Fruit fly (Drosophila melanogaster) whole organism, embryonic: Measurements from ENCODE around the gene Rsph3.

Experiments
- Ada2b ChIP-seq: fragments of 200-800 bp; sonication (Bioruptor generic); IDR thresholded peaks from 2 replicates; pipeline ENCODE4 v1.3.6; 2022; ENCODE audit warnings: missing biosample characterization, missing genetic modification characterization
- CG10431 ChIP-seq: fragments of 200-800 bp; sonication (Bioruptor generic); optimal IDR thresholded peaks from 3 replicates; lab custom pipeline; 2018; ENCODE audit warnings: missing biosample characterization, mild to moderate bottlenecking, missing genetic modification characterization
- CG11504 ChIP-seq: fragments of 200-800 bp; sonication (Bioruptor generic); optimal IDR thresholded peaks from 3 replicates; lab custom pipeline; 2019; ENCODE audit warnings: missing biosample characterization, mild to moderate bottlenecking, missing genetic modification characterization, moderate library complexity
- CG11695 ChIP-seq: fragments of 200-800 bp; sonication (Bioruptor generic); IDR thresholded peaks from 3 replicates; pipeline ENCODE4 v1.3.6; 2022; ENCODE audit warnings: missing biosample characterization, missing genetic modification characterization
- CG11696 ChIP-seq: fragments of 200-800 bp; sonication (Bioruptor generic); IDR thresholded peaks from 2 replicates; pipeline ENCODE4 v1.3.6; 2022; ENCODE audit warnings: missing biosample characterization, missing genetic modification characterization
- CG12391 ChIP-seq: fragments of 200-800 bp; sonication (Bioruptor generic); optimal IDR thresholded peaks from 3 replicates; lab custom pipeline; 2018; ENCODE audit warnings: missing biosample characterization, mild to moderate bottlenecking, missing genetic modification characterization, moderate library complexity
- CG1529 ChIP-seq: fragments of 200-800 bp; sonication (Bioruptor generic); optimal IDR thresholded peaks from 3 replicates; lab custom pipeline; 2018; ENCODE audit warnings: missing biosample characterization, missing genetic modification characterization
- CG16815 ChIP-seq: fragments of 200-800 bp; sonication (Bioruptor generic); optimal IDR thresholded peaks from 3 replicates; lab custom pipeline; 2017; ENCODE audit warnings: missing biosample characterization, mild to moderate bottlenecking, missing genetic modification characterization
- CG17186 ChIP-seq: fragments of 200-800 bp; sonication (Bioruptor generic); optimal IDR thresholded peaks from 3 replicates; lab custom pipeline; 2017; ENCODE audit warnings: missing biosample characterization, missing genetic modification reagents, missing genetic modification characterization
- CG17829 ChIP-seq: fragments of 200-800 bp; optimal IDR thresholded peaks from 2 replicates; lab custom pipeline; 2019; ENCODE audit warnings: missing biosample characterization, mild to moderate bottlenecking, missing genetic modification characterization, moderate library complexity
- CG1832 ChIP-seq: fragments of 200-800 bp; sonication (Bioruptor generic); optimal IDR thresholded peaks from 2 replicates; lab custom pipeline; 2017; ENCODE audit warnings: missing biosample characterization, mild to moderate bottlenecking, missing genetic modification characterization, inconsistent platforms
- CG30403 ChIP-seq: fragments of 200-800 bp; sonication (Bioruptor generic); optimal IDR thresholded peaks from 3 replicates; lab custom pipeline; 2016; ENCODE audit warnings: missing biosample characterization, missing genetic modification characterization
- CG33213 ChIP-seq: fragments of 200-800 bp; sonication (Bioruptor generic); optimal IDR thresholded peaks from 3 replicates; lab custom pipeline; 2016; ENCODE audit warnings: missing biosample characterization, missing genetic modification characterization
- CG5953 ChIP-seq: fragments of 200-800 bp; sonication (Bioruptor generic); IDR thresholded peaks from 2 replicates; pipeline ENCODE4 v1.3.6; 2022; ENCODE audit warnings: missing biosample characterization, missing genetic modification characterization
- CG6683 ChIP-seq: fragments of 200-800 bp; sonication (Bioruptor generic); optimal IDR thresholded peaks from 2 replicates; lab custom pipeline; 2017; ENCODE audit warnings: missing biosample characterization, mild to moderate bottlenecking, missing genetic modification characterization, missing genetic modification reagents
- CG9817 ChIP-seq: fragments of 200-800 bp; sonication (Bioruptor generic); optimal IDR thresholded peaks from 2 replicates; lab custom pipeline; 2018; ENCODE audit warnings: missing biosample characterization, mild to moderate bottlenecking, missing genetic modification characterization, moderate library complexity
- Doc2 ChIP-seq: fragments of 200-800 bp; sonication (Bioruptor generic); IDR thresholded peaks from 2 replicates; pipeline ENCODE4 v1.3.6; 2022; ENCODE audit warnings: missing biosample characterization, missing genetic modification characterization
- Doc3 ChIP-seq: fragments of 200-800 bp; sonication (Bioruptor generic); IDR thresholded peaks from 3 replicates; pipeline ENCODE4 v1.3.6; 2022; ENCODE audit warnings: missing biosample characterization, missing genetic modification characterization; ENCODE audit not compliant: partially characterized antibody
- HLH54F ChIP-seq: fragments of 200-800 bp; sonication (Bioruptor generic); optimal IDR thresholded peaks from 3 replicates; lab custom pipeline; 2016; ENCODE audit warnings: missing biosample characterization, missing genetic modification characterization
- HmgZ ChIP-seq: fragments of 200-800 bp; sonication (Bioruptor generic); optimal IDR thresholded peaks from 2 replicates; lab custom pipeline; 2018; ENCODE audit warnings: missing biosample characterization, mild to moderate bottlenecking, missing genetic modification characterization
- Hmr ChIP-seq: fragments of 200-800 bp; sonication (Bioruptor generic); optimal IDR thresholded peaks from 3 replicates; lab custom pipeline; 2017; ENCODE audit warnings: mild to moderate bottlenecking, missing biosample characterization, missing genetic modification reagents, missing genetic modification characterization
- Neu2 ChIP-seq: fragments of 200-800 bp; sonication (Bioruptor generic); optimal IDR thresholded peaks from 3 replicates; lab custom pipeline; 2016; ENCODE audit warnings: missing biosample characterization, missing genetic modification characterization, borderline replicate concordance
- Oaz ChIP-seq: fragments of 200-800 bp; sonication (Bioruptor generic); IDR thresholded peaks from 2 replicates; pipeline ENCODE4 v1.3.6; 2022; ENCODE audit warnings: missing biosample characterization, missing genetic modification characterization
- Rx ChIP-seq: fragments of 200-800 bp; sonication (Bioruptor generic); IDR thresholded peaks from 2 replicates; pipeline ENCODE4 v1.3.6; 2022; ENCODE audit warnings: missing biosample characterization, missing genetic modification characterization
- Sox100B ChIP-seq: fragments of 200-800 bp; sonication (Bioruptor generic); optimal IDR thresholded peaks from 3 replicates; lab custom pipeline; 2018; ENCODE audit warnings: missing biosample characterization, mild to moderate bottlenecking, missing genetic modification characterization
- Taf1 ChIP-seq: fragments of 200-800 bp; sonication (Bioruptor generic); IDR thresholded peaks from 2 replicates; pipeline ENCODE4 v1.3.6; 2022; ENCODE audit warnings: missing biosample characterization, missing genetic modification characterization
- Usf ChIP-seq: fragments of 200-800 bp; sonication (Bioruptor generic); optimal IDR thresholded peaks from 2 replicates; lab custom pipeline; 2017; ENCODE audit warnings: missing genotype, missing biosample characterization, missing genetic modification characterization
- YL-1 ChIP-seq: fragments of 200-800 bp; sonication (Bioruptor generic); optimal IDR thresholded peaks from 3 replicates; lab custom pipeline; 2017; ENCODE audit warnings: missing biosample characterization, mild to moderate bottlenecking, missing genetic modification characterization
- ab ChIP-seq: fragments of 200-800 bp; sonication (Bioruptor generic); optimal IDR thresholded peaks from 2 replicates; lab custom pipeline; 2016; ENCODE audit warnings: missing biosample characterization, missing genetic modification characterization
- amos ChIP-seq: fragments of 200-800 bp; sonication (Bioruptor generic); IDR thresholded peaks from 2 replicates; pipeline ENCODE4 v1.3.6; 2022; ENCODE audit warnings: missing biosample characterization, missing genetic modification characterization; ENCODE audit not compliant: partially characterized antibody
- ash1 ChIP-seq: fragments of 200-800 bp; sonication (Bioruptor generic); optimal IDR thresholded peaks from 2 replicates; lab custom pipeline; 2018; ENCODE audit warnings: missing biosample characterization, mild to moderate bottlenecking, missing genetic modification characterization
- bsh ChIP-seq, 2 experiments: fragments of 200-800 bp; sonication (Bioruptor generic); optimal IDR thresholded peaks; 2 replicates each; lab custom pipeline; 2017 to 2018; ENCODE audit warnings: mild to moderate bottlenecking in 2 of 2, missing biosample characterization in 2 of 2, missing genetic modification characterization in 2 of 2, moderate library complexity in 1 of 2
- chinmo ChIP-seq: fragments of 200-800 bp; sonication (Bioruptor generic); IDR thresholded peaks from 4 replicates; pipeline ENCODE4 v1.3.6; 2022; ENCODE audit warnings: missing biosample characterization, missing genetic modification characterization; ENCODE audit not compliant: partially characterized antibody
- chm ChIP-seq: fragments of 200-800 bp; sonication (Bioruptor generic); IDR thresholded peaks from 2 replicates; pipeline ENCODE4 v1.3.6; 2022; ENCODE audit warnings: missing biosample characterization, missing genetic modification characterization
- dimm ChIP-seq: fragments of 200-800 bp; sonication (Bioruptor generic); IDR thresholded peaks from 2 replicates; pipeline ENCODE4 v1.3.6; 2022; ENCODE audit warnings: missing biosample characterization, missing genetic modification characterization
- en ChIP-seq: fragments of 200-800 bp; sonication (Bioruptor generic); optimal IDR thresholded peaks from 2 replicates; lab custom pipeline; 2016; ENCODE audit warnings: missing biosample characterization, missing genetic modification characterization
- gcm2 ChIP-seq: fragments of 200-800 bp; sonication (Bioruptor generic); optimal IDR thresholded peaks from 2 replicates; lab custom pipeline; 2016; ENCODE audit warnings: missing biosample characterization, missing genetic modification characterization
- hbn ChIP-seq: fragments of 200-800 bp; sonication (Bioruptor generic); IDR thresholded peaks from 2 replicates; pipeline ENCODE4 v1.3.6; 2022; ENCODE audit warnings: missing biosample characterization, missing genetic modification characterization; ENCODE audit not compliant: partially characterized antibody
- inv ChIP-seq: fragments of 200-800 bp; sonication (Bioruptor generic); IDR thresholded peaks from 2 replicates; pipeline ENCODE4 v1.3.6; 2022; ENCODE audit warnings: missing biosample characterization, missing genetic modification characterization; ENCODE audit not compliant: partially characterized antibody
- knrl ChIP-seq: fragments of 200-800 bp; sonication (Bioruptor generic); IDR thresholded peaks from 3 replicates; pipeline ENCODE4 v1.3.6; 2022; ENCODE audit warnings: missing biosample characterization, missing genetic modification characterization; ENCODE audit not compliant: partially characterized antibody
- lbe ChIP-seq: fragments of 200-800 bp; sonication (Bioruptor generic); optimal IDR thresholded peaks from 2 replicates; lab custom pipeline; 2016; ENCODE audit warnings: missing biosample characterization, mild to moderate bottlenecking, missing genetic modification characterization
- nmo ChIP-seq: fragments of 200-800 bp; sonication (Bioruptor generic); optimal IDR thresholded peaks from 2 replicates; lab custom pipeline; 2018; ENCODE audit warnings: missing biosample characterization, mild to moderate bottlenecking, missing genetic modification characterization, moderate library complexity
- org-1 ChIP-seq: fragments of 200-800 bp; sonication (Bioruptor generic); optimal IDR thresholded peaks from 2 replicates; lab custom pipeline; 2017; ENCODE audit warnings: missing biosample characterization, missing genetic modification characterization
- prd ChIP-seq, 3 experiments: fragments of >200 bp in 2 of 3; fragments of 200-800 bp in 1 of 3; sonication (Bioruptor generic) in 1 of 3; optimal IDR thresholded peaks in 2 of 3; IDR thresholded peaks in 1 of 3; 2 replicates in 2 of 3; 3 replicates in 1 of 3; pipeline versions ENCODE4 v1.3.6 to Lab custom; 2017 to 2022; ENCODE audit warnings: missing biosample characterization in 1 of 3, missing genetic modification characterization in 1 of 3
- sr ChIP-seq: fragments of 200-800 bp; sonication (Bioruptor generic); IDR thresholded peaks from 3 replicates; pipeline ENCODE4 v1.3.6; 2022; ENCODE audit warnings: missing biosample characterization, missing genetic modification characterization
- toy ChIP-seq: fragments of 200-800 bp; sonication (Bioruptor generic); IDR thresholded peaks from 2 replicates; pipeline ENCODE4 v1.3.6; 2022; ENCODE audit warnings: missing biosample characterization, missing genetic modification characterization
- tup ChIP-seq: fragments of 200-800 bp; sonication (Bioruptor generic); optimal IDR thresholded peaks from 2 replicates; lab custom pipeline; 2016; ENCODE audit warnings: missing biosample characterization, mild to moderate bottlenecking, missing genetic modification characterization, moderate library complexity
- wek ChIP-seq: fragments of 200-800 bp; sonication (Bioruptor generic); optimal IDR thresholded peaks from 3 replicates; lab custom pipeline; 2018; ENCODE audit warnings: missing biosample characterization, mild to moderate bottlenecking, missing genetic modification characterization, moderate library complexity
- zfh2 ChIP-seq: fragments of 200-800 bp; sonication (Bioruptor generic); optimal IDR thresholded peaks from 2 replicates; lab custom pipeline; 2016; ENCODE audit warnings: missing biosample characterization, missing genetic modification characterization

The Rsph3 gene

dm6 chr3L:6742110-6742718, 20.8 kb downstream of the Rsph3 start (continued):
- TF ChIP-seq amos (GFP tag; lab: Robert Waterston, UW) (peak; percentile 39; the same call in 1 of the 2 replicates), hbn (GFP tag; lab: Robert Waterston, UW) (0 out of 2 replicates have a peak, but pooled peaks have one; percentile 17), CG11504 (no peak), CG11695 (GFP tag; lab: Robert Waterston, UW) (0 out of 3 replicates have a peak, but pooled peaks have one; percentile 14), CG5953 (GFP tag; lab: Robert Waterston, UW) (no peak), CG11696 (no peak), sr (GFP tag; lab: Robert Waterston, UW) (peak; percentile 97), CG17186 (GFP tag; lab: Kevin White, UChicago) (peak; percentile 45), wek (GFP tag; lab: Kevin White, UChicago) (no peak), Ada2b (no peak), org-1 (GFP tag; lab: Kevin White, UChicago) (no peak), lbe (GFP tag; lab: Kevin White, UChicago) (no peak), Hmr (GFP tag; lab: Kevin White, UChicago) (no peak), prd (optimal IDR thresholded peaks at IDR 0.05; lab: Kevin White, UChicago) (no peak), prd (GFP tag; IDR thresholded peaks at IDR 0.05; lab: Robert Waterston, UW) (0 out of 3 replicates have a peak, but pooled peaks have one; percentile 20), chm (GFP tag; lab: Robert Waterston, UW) (no peak), CG33213 (GFP tag; lab: Kevin White, UChicago) (no peak), HmgZ (tag; lab: Kevin White, UChicago) (peak; percentile 72), en (GFP tag; lab: Kevin White, UChicago) (no peak), Sox100B (no peak), knrl (GFP tag; lab: Robert Waterston, UW) (peak; percentile 47; the same call in 2 of the 3 replicates), dimm (GFP tag; lab: Robert Waterston, UW) (no peak), ash1 (no peak), CG10431 (peak; percentile 87), ab (GFP tag; lab: Kevin White, UChicago) (peak; percentile 54), Usf (GFP tag; lab: Kevin White, UChicago) (no peak), zfh2 (no peak), Neu2 (GFP tag; lab: Kevin White, UChicago) (peak; percentile 99), Oaz (GFP tag; lab: Robert Waterston, UW) (no peak), chinmo (GFP tag; lab: Robert Waterston, UW) (peak; percentile 69; the same call in 1 of the 4 replicates), bsh (GFP tag; optimal IDR thresholded peaks at IDR 0.05; lab: Kevin White, UChicago) (no peak), CG6683 (GFP tag; lab: Kevin White, UChicago) (peak; percentile 2), Doc2 (GFP tag; lab: Robert Waterston, UW) (no peak), nmo (peak; percentile 65), Taf1 (GFP tag; lab: Robert Waterston, UW) (no peak), CG1529 (GFP tag; lab: Kevin White, UChicago) (no peak), CG30403 (GFP tag; lab: Kevin White, UChicago) (no peak), tup (no peak), HLH54F (GFP tag; lab: Kevin White, UChicago) (no peak), CG17829 (tag; lab: Kevin White, UChicago) (peak; percentile 14), CG9817 (no peak), CG16815 (GFP tag; lab: Kevin White, UChicago) (no peak), Doc3 (no peak), Rx (GFP tag; lab: Robert Waterston, UW) (no peak), CG12391 (tag; lab: Kevin White, UChicago) (no peak), YL-1 (GFP tag; lab: Kevin White, UChicago) (peak; percentile 97), gcm2 (GFP tag; lab: Kevin White, UChicago) (no peak), toy (GFP tag; lab: Robert Waterston, UW) (no peak), CG1832 (GFP tag; lab: Kevin White, UChicago) (peak; percentile 97), inv (GFP tag; lab: Robert Waterston, UW) (no peak)
